Fruit fly (Drosophila melanogaster): ENCODE results near the gene Hmx.
A peak's percentile ranks its signal among the peaks of the same experiment; 100 is the strongest.

The Hmx gene

dm6 chr3R:17593470-17593869, 34.7 kb downstream of the Hmx start:
- TF ChIP-seq CrebB (tag; optimal IDR thresholded peaks at IDR 0.05) (no peak), CG6175 (GFP tag; IDR thresholded peaks at IDR 0.05) (no peak), CG4360 (GFP tag; IDR thresholded peaks at IDR 0.05) (peak; percentile 63; the same call in 1 of the 2 replicates), tap (tag; optimal IDR thresholded peaks at IDR 0.05) (peak; percentile 14), pros (GFP tag; optimal IDR thresholded peaks at IDR 0.05) (peak; percentile 67)

DNA sequence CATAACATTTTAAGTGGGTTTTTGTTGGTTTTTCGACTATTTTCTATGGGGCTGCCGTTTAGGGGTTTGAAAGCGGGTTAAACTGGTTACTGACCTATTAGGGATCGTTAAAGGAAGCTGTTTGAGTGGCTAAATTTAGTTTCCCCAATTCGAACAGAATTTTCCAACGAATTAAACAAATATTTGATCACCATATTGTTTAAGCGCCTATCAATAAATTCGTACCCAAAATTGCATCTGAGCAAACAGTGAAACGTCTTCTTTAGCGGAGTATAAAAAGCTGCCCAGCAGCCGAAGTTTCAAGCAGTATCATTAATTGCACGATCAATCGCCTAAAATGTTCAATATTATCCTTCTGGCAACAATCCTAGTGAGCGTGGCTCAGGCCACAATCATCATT, 35.4 kb downstream of the Hmx start, which contains the start of gene Sgs5bis:
TSS of gene Sgs5bis (plus strand) at position 301 of the 400 bp plus-strand sequence.
- TF ChIP-seq B-H2 (GFP tag; optimal IDR thresholded peaks at IDR 0.05) = no peak
- peak; percentile 68 for TF ChIP-seq Ets65A (GFP tag)

- TF ChIP-seq dpn (GFP tag; optimal IDR thresholded peaks at IDR 0.05) (no peak), gcm2 (GFP tag; optimal IDR thresholded peaks at IDR 0.05) (no peak), D19B (GFP tag; optimal IDR thresholded peaks at IDR 0.05) (no peak), CG8478 (optimal IDR thresholded peaks at IDR 0.05) (no peak), Oli (tag; optimal IDR thresholded peaks at IDR 0.05) (no peak), ATbp (GFP tag; optimal IDR thresholded peaks at IDR 0.05) (no peak), bcd (GFP tag; optimal IDR thresholded peaks at IDR 0.05) (no peak), vnd (GFP tag; IDR thresholded peaks at IDR 0.05; ENCODE audit: partially characterized antibody) (no peak)
These were observed 36.4 kb downstream of the Hmx start, which contains the start of gene Sgs5 for dm6 chr3R:17595084-17595483. Gene Sgs5 (plus strand): TSS chr3R:17595362.

DNA sequence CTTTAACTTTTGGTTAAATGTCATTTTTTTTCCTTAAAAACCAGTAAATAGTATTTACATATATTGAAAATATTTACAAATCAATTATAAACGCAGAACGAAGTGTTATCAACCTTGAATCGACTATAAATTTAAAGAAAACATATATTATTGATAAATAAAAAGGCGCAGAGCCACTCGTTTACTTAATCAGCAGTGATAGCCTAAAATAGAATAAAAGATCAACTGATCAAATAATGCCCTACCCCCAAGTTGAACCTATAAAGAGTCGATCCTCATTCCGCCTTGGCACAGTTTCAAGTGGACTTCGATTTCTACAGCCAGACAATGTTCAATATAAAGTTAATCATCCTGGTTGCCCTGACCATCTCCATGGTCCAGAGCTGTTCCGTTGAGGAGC, 37.5 kb downstream of the Hmx start, which contains the start of gene CG7606:
TSS of gene CG7606 (plus strand) at position 301 of the 400 bp plus-strand sequence.
- TF ChIP-seq Taf1 (GFP tag; IDR thresholded peaks at IDR 0.05) (no peak), CG4404 (GFP tag; IDR thresholded peaks at IDR 0.05) (no peak), CG34224 (GFP tag; IDR thresholded peaks at IDR 0.05; ENCODE audit: partially characterized antibody) (no peak), CG10431 (GFP tag; optimal IDR thresholded peaks at IDR 0.05) (no peak), CG6254 (GFP tag; optimal IDR thresholded peaks at IDR 0.05) (no peak), kni (GFP tag; optimal IDR thresholded peaks at IDR 0.05) (no peak), CG3163 (GFP tag; optimal IDR thresholded peaks at IDR 0.05) (no peak), CG17385 (GFP tag; optimal IDR thresholded peaks at IDR 0.05) (no peak), Dref (GFP tag; IDR thresholded peaks at IDR 0.05) (no peak), Bteb2 (GFP tag; optimal IDR thresholded peaks at IDR 0.05) (no peak), Mrtf (GFP tag; IDR thresholded peaks at IDR 0.05) (no peak), Dip3 (GFP tag; optimal IDR thresholded peaks at IDR 0.05) (no peak), Xrp1 (GFP tag; IDR thresholded peaks at IDR 0.05) (no peak), CG6683 (GFP tag; optimal IDR thresholded peaks at IDR 0.05) (no peak), CG1792 (GFP tag; optimal IDR thresholded peaks at IDR 0.05) (no peak), sob (GFP tag; IDR thresholded peaks at IDR 0.05) (no peak), dpn (GFP tag; optimal IDR thresholded peaks at IDR 0.05) (no peak), zf30C (GFP tag; optimal IDR thresholded peaks at IDR 0.05) (no peak), HLHmδ (GFP tag; optimal IDR thresholded peaks at IDR 0.05) (no peak)

dm6 chr3R:17599695-17600094, 41.0 kb downstream of the Hmx start:
- TF ChIP-seq Nf-YB (GFP tag; optimal IDR thresholded peaks at IDR 0.05) (peak; percentile 83), Nf-YC (tag; optimal IDR thresholded peaks at IDR 0.05) (peak; percentile 79), CG6254 (GFP tag; optimal IDR thresholded peaks at IDR 0.05) (no peak), hb (GFP tag; IDR thresholded peaks at IDR 0.05; ENCODE audit: partially characterized antibody) (0 out of 3 replicates have a peak, but pooled peaks have one; percentile 40), Oaz (GFP tag; IDR thresholded peaks at IDR 0.05) (no peak), lmd (GFP tag; IDR thresholded peaks at IDR 0.05) (peak; percentile 6; the same call in 1 of the 2 replicates), z (GFP tag; IDR thresholded peaks at IDR 0.05) (0 out of 3 replicates have a peak, but pooled peaks have one; percentile 27)
